Fruit fly (Drosophila melanogaster) whole organism, adult: ENCODE data around the gene CG2336.

Source experiments
- CG11617 ChIP-seq: fragments of 200-800 bp; sonication (Bioruptor generic); optimal IDR thresholded peaks from 2 replicates; lab custom pipeline; 2017; ENCODE audit warnings: mild to moderate bottlenecking, missing biosample characterization, missing genetic modification reagents, missing genetic modification characterization
- CG12768 ChIP-seq: fragments of 200-800 bp; sonication (Bioruptor generic); optimal IDR thresholded peaks from 2 replicates; lab custom pipeline; 2017; ENCODE audit warnings: missing biosample characterization, missing genetic modification characterization, mild to moderate bottlenecking, moderate library complexity, missing genetic modification reagents
- CG14711 ChIP-seq: fragments of 200-800 bp; sonication (Bioruptor generic); optimal IDR thresholded peaks from 2 replicates; lab custom pipeline; 2018; ENCODE audit warnings: missing biosample characterization, mild to moderate bottlenecking, missing genetic modification characterization, moderate library complexity
- CG1620 ChIP-seq: fragments of 200-800 bp; sonication (Bioruptor generic); optimal IDR thresholded peaks from 2 replicates; lab custom pipeline; 2016; ENCODE audit warnings: missing biosample characterization, missing genetic modification characterization
- CG33017 ChIP-seq: fragments of 200-800 bp; sonication (Bioruptor generic); optimal IDR thresholded peaks from 2 replicates; lab custom pipeline; 2018; ENCODE audit warnings: missing biosample characterization, mild to moderate bottlenecking, missing genetic modification characterization, moderate library complexity
- CG5204 ChIP-seq: fragments of 200-800 bp; sonication (Bioruptor generic); optimal IDR thresholded peaks from 2 replicates; lab custom pipeline; 2016; ENCODE audit warnings: missing biosample characterization, missing genetic modification characterization
- CG7045 ChIP-seq: fragments of 200-800 bp; sonication (Bioruptor generic); optimal IDR thresholded peaks from 2 replicates; lab custom pipeline; 2017; ENCODE audit warnings: missing biosample characterization, mild to moderate bottlenecking, missing genetic modification characterization
- CG7101 ChIP-seq: fragments of 200-800 bp; sonication (Bioruptor generic); optimal IDR thresholded peaks from 2 replicates; lab custom pipeline; 2018; ENCODE audit warnings: missing biosample characterization, mild to moderate bottlenecking, missing genetic modification characterization, moderate library complexity
- Clk ChIP-seq: fragments of 200-800 bp; sonication (Bioruptor generic); optimal IDR thresholded peaks from 2 replicates; lab custom pipeline; 2017; ENCODE audit warnings: missing biosample characterization, missing genetic modification characterization
- Crg-1 ChIP-seq: fragments of 200-800 bp; sonication (Bioruptor generic); optimal IDR thresholded peaks from 2 replicates; lab custom pipeline; 2016; ENCODE audit warnings: missing biosample characterization, missing genetic modification characterization
- Hr96 ChIP-seq: fragments of 200-800 bp; sonication (Bioruptor generic); optimal IDR thresholded peaks from 2 replicates; lab custom pipeline; 2016; ENCODE audit warnings: missing biosample characterization, missing genetic modification characterization
- Mnt ChIP-seq: fragments of 200-800 bp; sonication (Bioruptor generic); optimal IDR thresholded peaks from 2 replicates; lab custom pipeline; 2016; ENCODE audit warnings: missing biosample characterization, mild to moderate bottlenecking, missing genetic modification characterization
- bab1 ChIP-seq: fragments of 200-800 bp; sonication (Bioruptor generic); optimal IDR thresholded peaks from 3 replicates; lab custom pipeline; 2019; ENCODE audit warnings: missing biosample characterization, mild to moderate bottlenecking, missing genetic modification characterization, moderate library complexity
- cic ChIP-seq: fragments of 200-800 bp; sonication (Bioruptor generic); optimal IDR thresholded peaks from 2 replicates; lab custom pipeline; 2017; ENCODE audit warnings: missing biosample characterization, mild to moderate bottlenecking, missing genetic modification characterization, moderate library complexity
- cnc ChIP-seq, 2 experiments: fragments of >200 bp; optimal IDR thresholded peaks; 2 replicates each; lab custom pipeline; 2017
- kay ChIP-seq: fragments of 200-800 bp; sonication (Bioruptor generic); peaks from one replicate; lab custom pipeline; 2016; ENCODE audit warnings: missing biosample characterization, missing genetic modification characterization, borderline replicate concordance
- ovo ChIP-seq: fragments of 200-800 bp; sonication (Bioruptor generic); optimal IDR thresholded peaks from 2 replicates; lab custom pipeline; 2016; ENCODE audit warnings: missing biosample characterization, missing genetic modification characterization
- pad ChIP-seq: fragments of 200-800 bp; sonication (Bioruptor generic); optimal IDR thresholded peaks from 3 replicates; lab custom pipeline; 2017; ENCODE audit warnings: missing biosample characterization, missing genetic modification characterization, mild to moderate bottlenecking, moderate library complexity, missing genetic modification reagents
- tj ChIP-seq: fragments of 200-800 bp; sonication (Bioruptor generic); optimal IDR thresholded peaks from 3 replicates; lab custom pipeline; 2017; ENCODE audit warnings: missing biosample characterization, mild to moderate bottlenecking, missing genetic modification characterization, moderate library complexity
- toe ChIP-seq: fragments of 200-800 bp; sonication (Bioruptor generic); optimal IDR thresholded peaks from 2 replicates; lab custom pipeline; 2016; ENCODE audit warnings: missing biosample characterization, missing genetic modification characterization

The CG2336 gene

dm6 chr3R:6580484-6580883 lies at the start of gene CG2336:
TSS of gene CG2336 (plus strand) at chr3R:6580784.
- no peak for TF ChIP-seq cnc (optimal IDR thresholded peaks at IDR 0.05; lab: Kevin White, UChicago)
- TF ChIP-seq tj (GFP tag; lab: Kevin White, UChicago) = no peak
- TF ChIP-seq kay (GFP tag; lab: Kevin White, UChicago) = no peak
- TF ChIP-seq pad (GFP tag; lab: Kevin White, UChicago) = no peak

dm6 chr3R:6534059-6534458 lies 46.5 kb upstream of the CG2336 start:
- TF ChIP-seq CG11617 (GFP tag; lab: Kevin White, UChicago) (no peak), kay (GFP tag; lab: Kevin White, UChicago) (no peak), CG1620 (no peak), CG33017 (tag; lab: Kevin White, UChicago) (no peak), CG7045 (GFP tag; lab: Kevin White, UChicago) (no peak), cnc (optimal IDR thresholded peaks at IDR 0.05; lab: Kevin White, UChicago) (no peak), ovo (GFP tag; lab: Kevin White, UChicago) (no peak), bab1 (no peak), CG12768 (no peak), Hr96 (GFP tag; lab: Kevin White, UChicago) (no peak), Clk (GFP tag; lab: Kevin White, UChicago) (no peak), CG7101 (tag; lab: Kevin White, UChicago) (no peak), CG14711 (no peak), Crg-1 (GFP tag; lab: Kevin White, UChicago) (no peak), Mnt (no peak)

DNA sequence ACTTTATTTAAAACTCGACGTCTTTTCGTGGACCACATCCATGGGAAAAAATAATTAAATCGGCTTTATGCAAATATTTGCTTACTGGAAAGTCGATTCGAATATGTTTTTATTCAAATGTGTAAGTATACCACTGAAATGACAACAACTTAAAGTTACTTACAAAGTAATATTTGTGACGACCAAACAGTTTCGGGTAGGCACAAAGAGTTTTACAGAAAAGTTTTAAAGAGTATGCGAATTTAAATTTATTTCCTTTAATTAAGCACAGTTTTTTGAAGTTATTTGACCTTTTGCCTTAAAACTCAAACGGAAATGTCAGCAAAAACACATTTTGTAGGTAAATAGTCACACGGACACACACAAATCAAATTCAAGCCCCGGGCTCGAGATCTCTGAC lies 31.8 kb upstream of the CG2336 start, which contains the start of gene Pif2:
TSS of gene Pif2 (plus strand) at position 301 of the 400 bp plus-strand sequence.
- TF ChIP-seq toe (GFP tag; lab: Kevin White, UChicago) (no peak), CG1620 (no peak), cnc (optimal IDR thresholded peaks at IDR 0.05; lab: Kevin White, UChicago) (no peak), Clk (GFP tag; lab: Kevin White, UChicago) (no peak), Hr96 (GFP tag; lab: Kevin White, UChicago) (no peak), ovo (GFP tag; lab: Kevin White, UChicago) (no peak), CG12768 (no peak), pad (GFP tag; lab: Kevin White, UChicago) (no peak), bab1 (no peak), cic (GFP tag; lab: Kevin White, UChicago) (no peak), CG7045 (GFP tag; lab: Kevin White, UChicago) (no peak), kay (GFP tag; lab: Kevin White, UChicago) (no peak), CG11617 (GFP tag; lab: Kevin White, UChicago) (no peak)

DNA sequence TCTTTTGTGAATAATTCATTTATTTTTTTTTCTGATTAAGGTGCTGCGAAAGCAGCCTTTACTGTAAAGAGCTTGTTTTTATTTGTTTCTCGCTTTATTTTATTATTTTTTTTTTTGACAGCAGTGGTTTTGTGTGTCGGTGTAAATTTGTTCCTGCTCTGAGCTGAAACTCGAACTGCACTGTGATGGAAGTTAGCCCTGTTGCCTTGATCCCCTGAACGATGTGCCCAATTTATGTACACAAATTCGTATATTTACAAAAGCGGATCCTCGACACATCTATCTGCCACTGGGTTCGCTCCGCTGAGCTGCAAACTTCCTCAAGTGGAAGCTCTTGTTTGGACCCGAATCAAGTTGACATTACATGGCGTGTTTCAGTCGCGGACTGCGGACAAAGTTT lies 20.3 kb upstream of the CG2336 start, which contains the start of gene CG1137:
TSS of gene CG1137 (minus strand) at position 101 of the 400 bp plus-strand sequence.
- TF ChIP-seq pad (GFP tag; lab: Kevin White, UChicago) (no peak), CG7101 (tag; lab: Kevin White, UChicago) (no peak), CG11617 (GFP tag; lab: Kevin White, UChicago) (no peak), kay (GFP tag; lab: Kevin White, UChicago) (no peak), CG12768 (no peak), CG14711 (no peak), bab1 (no peak), Mnt (no peak), CG5204 (no peak), Clk (GFP tag; lab: Kevin White, UChicago) (no peak), Crg-1 (GFP tag; lab: Kevin White, UChicago) (no peak), cnc (optimal IDR thresholded peaks at IDR 0.05; lab: Kevin White, UChicago) (no peak), toe (GFP tag; lab: Kevin White, UChicago) (no peak)

dm6 chr3R:6568835-6569234 lies 11.7 kb upstream of the CG2336 start:
- TF ChIP-seq Hr96 (GFP tag; lab: Kevin White, UChicago) = no peak
- TF ChIP-seq kay (GFP tag; lab: Kevin White, UChicago) = no peak
- TF ChIP-seq bab1 = no peak
- no peak for TF ChIP-seq CG5204

dm6 chr3R:6593068-6593567 lies 12.5 kb downstream of the CG2336 start, which contains the start of gene dpr11:
TSS of gene dpr11 (minus strand) at chr3R:6593330.
- TF ChIP-seq Hr96 (GFP tag; lab: Kevin White, UChicago) (no peak), CG33017 (tag; lab: Kevin White, UChicago) (no peak), Clk (GFP tag; lab: Kevin White, UChicago) (no peak)

DNA sequence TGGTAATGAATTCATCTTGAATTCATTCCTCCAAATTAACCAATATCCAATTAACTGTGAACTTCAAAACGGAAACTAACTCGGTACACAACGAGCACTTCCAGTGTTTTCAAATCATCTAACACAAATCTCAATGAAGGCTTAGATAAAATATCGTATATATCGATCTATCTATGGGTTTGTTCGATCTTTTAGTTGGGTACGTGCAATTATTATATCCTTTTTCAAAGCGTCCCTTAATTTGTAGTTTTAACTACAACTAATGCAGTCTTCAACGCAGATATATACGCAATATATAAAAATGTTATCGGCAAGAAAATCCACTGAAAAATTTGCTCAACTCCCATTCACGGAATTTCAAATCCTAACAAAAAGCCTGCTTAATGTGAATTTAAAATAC lies 17.3 kb downstream of the CG2336 start, which contains the start of gene CG1138:
TSS of gene CG1138 (minus strand) at position 101 of the 400 bp plus-strand sequence.
- TF ChIP-seq Hr96 (GFP tag; lab: Kevin White, UChicago) = no peak
- no peak for TF ChIP-seq Clk (GFP tag; lab: Kevin White, UChicago)
- no peak for TF ChIP-seq CG5204
- no peak for TF ChIP-seq toe (GFP tag; lab: Kevin White, UChicago)
- no peak for TF ChIP-seq CG33017 (tag; lab: Kevin White, UChicago)
- no peak for TF ChIP-seq bab1
- TF ChIP-seq CG7045 (GFP tag; lab: Kevin White, UChicago) = no peak
- no peak for TF ChIP-seq CG11617 (GFP tag; lab: Kevin White, UChicago)
- no peak for TF ChIP-seq CG12768
